Worm (Caenorhabditis elegans) whole organism, young adult: Measurements from ENCODE around the gene F10C5.3.

ENCODE experiments used
- B0261.1 ChIP-seq: sonication (generic microtip); optimal IDR thresholded peaks from 2 replicates; lab custom pipeline; 2016; ENCODE audit warnings: mild to moderate bottlenecking, missing genetic modification characterization, moderate library complexity, missing compliant biosample characterization
- C17E4.6 ChIP-seq: fragments of 200-800 bp; sonication (Bioruptor generic); IDR thresholded peaks from 2 replicates; pipeline ENCODE4 v1.3.6; 2022; ENCODE audit warnings: missing genetic modification reagents, missing genetic modification characterization, missing compliant biosample characterization
- D2030.7 ChIP-seq: fragments of 200-800 bp; sonication (Bioruptor generic); IDR thresholded peaks from 2 replicates; pipeline ENCODE4 v1.3.6; 2022; ENCODE audit warnings: missing genetic modification reagents, missing genetic modification characterization, missing compliant biosample characterization
- F23B12.7 ChIP-seq: sonication (generic microtip); optimal IDR thresholded peaks from 2 replicates; lab custom pipeline; 2017; ENCODE audit warnings: missing genetic modification characterization, mild to moderate bottlenecking, missing compliant biosample characterization, antibody characterized with exemption, moderate library complexity; ENCODE audit not compliant: insufficient read depth
- F33H1.4 ChIP-seq: fragments of 200-800 bp; sonication (Bioruptor generic); IDR thresholded peaks from 2 replicates; pipeline ENCODE4 v1.3.6; 2022; ENCODE audit warnings: missing genetic modification reagents, missing genetic modification characterization, missing compliant biosample characterization
- F39B2.1 ChIP-seq: fragments of 200-800 bp; sonication (Bioruptor generic); IDR thresholded peaks from 2 replicates; pipeline ENCODE4 v1.3.6; 2022; ENCODE audit warnings: missing genetic modification reagents, missing genetic modification characterization, missing compliant biosample characterization
- F49E8.2 ChIP-seq: sonication (generic microtip); optimal IDR thresholded peaks from 3 replicates; lab custom pipeline; 2017; ENCODE audit warnings: missing genetic modification characterization, mild to moderate bottlenecking, missing compliant biosample characterization, antibody characterized with exemption, moderate library complexity; ENCODE audit not compliant: insufficient read depth
- Y53G8AR.9 ChIP-seq: fragments of 200-800 bp; sonication (Bioruptor generic); conservative IDR thresholded peaks from 2 replicates; pipeline ENCODE4 v1.3.6; 2022; ENCODE audit warnings: missing genetic modification reagents, missing genetic modification characterization, missing compliant biosample characterization
- ZK185.1 ChIP-seq: sonication (generic microtip); optimal IDR thresholded peaks from 2 replicates; lab custom pipeline; 2016; ENCODE audit warnings: mild to moderate bottlenecking, missing genetic modification characterization, missing compliant biosample characterization; ENCODE audit not compliant: poor library complexity, severe bottlenecking
- atf-7 ChIP-seq: sonication (generic microtip); optimal IDR thresholded peaks from 2 replicates; lab custom pipeline; 2017; ENCODE audit warnings: mild to moderate bottlenecking, missing genetic modification characterization, missing compliant biosample characterization
- attf-3 ChIP-seq: fragments of 200-800 bp; sonication (Bioruptor generic); conservative IDR thresholded peaks from 2 replicates; pipeline ENCODE4 v1.3.6; 2022; ENCODE audit warnings: missing genetic modification reagents, missing genetic modification characterization, missing compliant biosample characterization
- bed-2 ChIP-seq: fragments of 200-800 bp; sonication (Bioruptor generic); IDR thresholded peaks from 2 replicates; pipeline ENCODE4 v1.3.6; 2022; ENCODE audit warnings: missing genetic modification reagents, missing genetic modification characterization, missing compliant biosample characterization
- ceh-27 ChIP-seq: fragments of 200-800 bp; sonication (Bioruptor generic); optimal IDR thresholded peaks from 2 replicates; lab custom pipeline; 2018; ENCODE audit warnings: mild to moderate bottlenecking, missing genetic modification characterization, moderate library complexity, missing compliant biosample characterization
- ceh-91 ChIP-seq: fragments of 200-800 bp; sonication (Bioruptor generic); IDR thresholded peaks from 2 replicates; pipeline ENCODE4 v1.3.6; 2022; ENCODE audit warnings: missing genetic modification reagents, missing genetic modification characterization, missing compliant biosample characterization
- die-1 ChIP-seq: sonication (generic microtip); optimal IDR thresholded peaks from 2 replicates; lab custom pipeline; 2016; ENCODE audit warnings: missing genotype, mild to moderate bottlenecking, missing genetic modification characterization, missing compliant biosample characterization
- dox-1 ChIP-seq: fragments of 200-800 bp; sonication (Bioruptor generic); IDR thresholded peaks from 2 replicates; pipeline ENCODE4 v1.3.6; 2022; ENCODE audit warnings: missing genetic modification reagents, missing genetic modification characterization, missing compliant biosample characterization
- dpff-1 ChIP-seq: sonication (generic microtip); optimal IDR thresholded peaks from 2 replicates; lab custom pipeline; 2017; ENCODE audit warnings: mild to moderate bottlenecking, missing genetic modification characterization, missing compliant biosample characterization
- dpl-1 ChIP-seq: fragments of 150-350 bp; optimal IDR thresholded peaks from 2 replicates; lab custom pipeline; 2014; ENCODE audit warnings: missing biosample characterization, missing genetic modification reagents, missing genetic modification characterization
- efl-1 ChIP-seq: fragments of 150-350 bp; optimal IDR thresholded peaks from 2 replicates; lab custom pipeline; 2014; ENCODE audit warnings: missing biosample characterization, missing genetic modification reagents, missing genetic modification characterization
- ekl-4 ChIP-seq: fragments of 200-800 bp; sonication (Bioruptor generic); IDR thresholded peaks from 2 replicates; pipeline ENCODE4 v1.3.6; 2022; ENCODE audit warnings: missing genetic modification reagents, missing genetic modification characterization, missing compliant biosample characterization
- fkh-3 ChIP-seq: sonication (generic microtip); optimal IDR thresholded peaks from 2 replicates; lab custom pipeline; 2016; ENCODE audit warnings: mild to moderate bottlenecking, missing genetic modification characterization, missing compliant biosample characterization
- him-1 ChIP-seq: sonication (generic microtip); optimal IDR thresholded peaks from 2 replicates; lab custom pipeline; 2016; ENCODE audit warnings: missing genotype, missing genetic modification reagents, missing genetic modification characterization, missing compliant biosample characterization
- hmg-1.2 ChIP-seq: fragments of 200-800 bp; sonication (Bioruptor generic); IDR thresholded peaks from 2 replicates; pipeline ENCODE4 v1.3.6; 2022; ENCODE audit warnings: missing genetic modification reagents, missing genetic modification characterization, missing compliant biosample characterization
- lin-35 ChIP-seq, 3 experiments: fragments of 150-350 bp in 2 of 3; sonication (generic microtip) in 1 of 3; optimal IDR thresholded peaks; 2 replicates each; lab custom pipeline; 2014 to 2018; ENCODE audit warnings: missing biosample characterization in 3 of 3, missing genetic modification characterization in 3 of 3, missing genetic modification reagents in 3 of 3
- lin-40 ChIP-seq: sonication (generic microtip); optimal IDR thresholded peaks from 2 replicates; lab custom pipeline; 2016; ENCODE audit warnings: missing genetic modification characterization, mild to moderate bottlenecking, missing compliant biosample characterization, missing genotype, missing genetic modification reagents
- lin-54 ChIP-seq: fragments of 200-800 bp; sonication (Bioruptor generic); optimal IDR thresholded peaks from 2 replicates; lab custom pipeline; 2018; ENCODE audit warnings: mild to moderate bottlenecking, missing genetic modification characterization, missing compliant biosample characterization
- lsl-1 ChIP-seq: fragments of 200-800 bp; sonication (Bioruptor generic); optimal IDR thresholded peaks from 2 replicates; lab custom pipeline; 2018; ENCODE audit warnings: mild to moderate bottlenecking, missing genetic modification characterization, moderate library complexity, missing compliant biosample characterization
- lsy-27 ChIP-seq: sonication (generic microtip); optimal IDR thresholded peaks from 2 replicates; lab custom pipeline; 2017; ENCODE audit warnings: missing genetic modification characterization, mild to moderate bottlenecking, missing compliant biosample characterization, antibody characterized with exemption, missing genotype, borderline replicate concordance; ENCODE audit not compliant: insufficient read depth
- madf-6 ChIP-seq: fragments of 200-800 bp; sonication (Bioruptor generic); IDR thresholded peaks from 2 replicates; pipeline ENCODE4 v1.3.6; 2022; ENCODE audit warnings: missing genetic modification reagents, missing genetic modification characterization, missing compliant biosample characterization
- madf-8 ChIP-seq: fragments of 200-800 bp; sonication (Bioruptor generic); conservative IDR thresholded peaks from 2 replicates; pipeline ENCODE4 v1.3.6; 2022; ENCODE audit warnings: missing genetic modification reagents, missing genetic modification characterization, missing compliant biosample characterization
- mel-28 ChIP-seq: sonication (generic microtip); optimal IDR thresholded peaks from 2 replicates; lab custom pipeline; 2016; ENCODE audit warnings: borderline replicate concordance, mild to moderate bottlenecking, missing genetic modification characterization, missing compliant biosample characterization
- nfya-1 ChIP-seq: sonication (generic microtip); optimal IDR thresholded peaks from 2 replicates; lab custom pipeline; 2017; ENCODE audit warnings: antibody characterized with exemption, missing compliant biosample characterization, missing genetic modification characterization, borderline replicate concordance; ENCODE audit not compliant: insufficient read depth
- nfyb-1 ChIP-seq: fragments of 200-800 bp; sonication (Bioruptor generic); IDR thresholded peaks from 2 replicates; pipeline ENCODE4 v1.3.6; 2022; ENCODE audit warnings: missing genetic modification reagents, missing genetic modification characterization, missing compliant biosample characterization
- pbrm-1 ChIP-seq: fragments of 200-800 bp; sonication (Bioruptor generic); IDR thresholded peaks from 2 replicates; pipeline ENCODE4 v1.3.6; 2022; ENCODE audit warnings: missing genetic modification reagents, missing genetic modification characterization, missing compliant biosample characterization
- rec-8 ChIP-seq, 2 experiments: sonication (generic microtip); optimal IDR thresholded peaks; 2 replicates each; lab custom pipeline; 2016; ENCODE audit warnings: mild to moderate bottlenecking in 2 of 2, missing genetic modification characterization in 2 of 2, missing genetic modification reagents in 2 of 2, missing genotype in 2 of 2, missing biosample characterization in 1 of 2, missing compliant biosample characterization in 1 of 2, moderate library complexity in 1 of 2
- somi-1 ChIP-seq: fragments of 200-800 bp; sonication (Bioruptor generic); optimal IDR thresholded peaks from 2 replicates; lab custom pipeline; 2018; ENCODE audit warnings: mild to moderate bottlenecking, missing genetic modification characterization, missing compliant biosample characterization
- tlf-1 ChIP-seq: fragments of 200-800 bp; sonication (Bioruptor generic); optimal IDR thresholded peaks from 2 replicates; lab custom pipeline; 2018; ENCODE audit warnings: mild to moderate bottlenecking, missing genetic modification characterization, missing compliant biosample characterization
- unc-130 ChIP-seq: sonication (generic microtip); optimal IDR thresholded peaks from 2 replicates; lab custom pipeline; 2016; ENCODE audit warnings: missing genetic modification reagents, missing genetic modification characterization, missing compliant biosample characterization
- xnd-1 ChIP-seq: sonication (generic microtip); optimal IDR thresholded peaks from 2 replicates; lab custom pipeline; 2016; ENCODE audit warnings: missing genotype, missing genetic modification reagents, missing genetic modification characterization, missing compliant biosample characterization
- zfh-2 ChIP-seq: fragments of 200-800 bp; sonication (Bioruptor generic); conservative IDR thresholded peaks from 2 replicates; pipeline ENCODE4 v1.3.6; 2022; ENCODE audit warnings: missing genetic modification reagents, missing genetic modification characterization, missing compliant biosample characterization

The F10C5.3 gene

ce11 chrIII:446860-447259 is 36.8 kb upstream of the F10C5.3 start:
- TF ChIP-seq F39B2.1 (no peak), D2030.7 (no peak), nfyb-1 (GFP tag; lab: Robert Waterston, UW) (no peak)

DNA sequence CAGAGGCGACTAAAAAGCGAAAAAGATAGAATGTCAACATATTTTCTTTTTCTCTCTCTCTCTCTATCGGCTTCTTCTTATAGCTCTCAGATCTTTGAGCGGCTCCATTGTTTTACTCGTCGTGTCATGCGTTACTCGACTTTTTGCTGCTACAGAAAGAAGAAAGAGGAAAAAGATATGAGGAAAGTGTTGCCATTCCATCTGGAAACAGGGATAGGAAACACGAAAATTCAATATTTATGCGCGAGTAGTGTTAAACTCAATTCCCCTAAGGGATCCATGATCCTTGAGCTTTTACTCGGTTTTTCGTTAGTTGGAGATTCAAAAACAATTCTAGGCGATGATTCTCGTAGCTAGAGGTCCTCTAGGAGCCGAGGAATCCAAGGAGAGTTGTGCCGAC is 27.9 kb upstream of the F10C5.3 start:
- TF ChIP-seq B0261.1 (tag; lab: Kevin White, UChicago) (no peak), C17E4.6 (GFP tag; lab: Robert Waterston, UW) (no peak), lsy-27 (tag; lab: Kevin White, UChicago) (no peak), ceh-91 (GFP tag; lab: Robert Waterston, UW) (no peak)

DNA sequence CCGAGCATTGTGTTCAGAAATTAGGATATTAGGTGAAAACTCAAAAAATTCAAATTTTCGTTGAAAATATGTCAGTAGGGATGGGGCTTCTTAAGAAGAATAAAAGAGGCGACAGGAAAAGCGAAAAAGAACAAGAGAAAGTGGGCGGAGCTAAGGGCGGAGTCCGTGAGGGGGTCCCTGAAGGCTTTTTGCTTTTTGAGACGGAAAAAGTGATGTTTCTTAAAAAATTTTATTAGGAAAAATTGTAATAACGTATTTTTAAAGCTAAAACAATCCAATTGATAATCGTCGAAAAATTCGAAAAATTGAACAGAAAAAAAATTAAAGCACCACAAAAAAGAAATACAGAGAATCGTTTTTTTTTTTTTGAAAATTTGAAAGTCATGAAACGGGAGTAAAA is 20.0 kb upstream of the F10C5.3 start, which contains the start of gene Y55B1BR.6:
Gene Y55B1BR.6, minus strand, starts transcription at position 101 of the 400 bp plus-strand sequence.
- TF ChIP-seq rec-8 (tag; optimal IDR thresholded peaks at IDR 0.05; lab: Kevin White, UChicago) (no peak), him-1 (tag; lab: Kevin White, UChicago) (no peak), hmg-1.2 (GFP tag; lab: Robert Waterston, UW) (no peak), lin-35 (GFP tag; optimal IDR thresholded peaks at IDR 0.05; lab: Kevin White, UChicago) (no peak), unc-130 (GFP tag; lab: Kevin White, UChicago) (no peak), tlf-1 (GFP tag; lab: Kevin White, UChicago) (no peak), ekl-4 (no peak), Y53G8AR.9 (GFP tag; lab: Robert Waterston, UW) (no peak), somi-1 (GFP tag; lab: Kevin White, UChicago) (no peak), mel-28 (tag; lab: Kevin White, UChicago) (no peak)

- TF ChIP-seq fkh-3 (no peak), F23B12.7 (tag; lab: Kevin White, UChicago) (peak; percentile 16), pbrm-1 (GFP tag; lab: Robert Waterston, UW) (no peak), dpl-1 (GFP tag; lab: Kevin White, UChicago) (peak; percentile 38), D2030.7 (peak; percentile 65; the same call in 1 of the 2 replicates), ZK185.1 (tag; lab: Kevin White, UChicago) (no peak), hmg-1.2 (GFP tag; lab: Robert Waterston, UW) (no peak), madf-6 (GFP tag; lab: Robert Waterston, UW) (peak; percentile 71), xnd-1 (peak; percentile 13), ekl-4 (no peak), efl-1 (GFP tag; lab: Kevin White, UChicago) (peak; percentile 77), ceh-91 (GFP tag; lab: Robert Waterston, UW) (no peak), dox-1 (GFP tag; lab: Robert Waterston, UW) (no peak), F33H1.4 (GFP tag; lab: Robert Waterston, UW) (peak; percentile 83), dpff-1 (tag; lab: Kevin White, UChicago) (no peak), atf-7 (tag; lab: Kevin White, UChicago) (no peak), die-1 (tag; lab: Kevin White, UChicago) (no peak), lin-54 (GFP tag; lab: Kevin White, UChicago) (peak; percentile 54), attf-3 (GFP tag; lab: Robert Waterston, UW) (peak; percentile 83), nfya-1 (tag; lab: Kevin White, UChicago) (no peak), ceh-27 (GFP tag; lab: Kevin White, UChicago) (no peak), rec-8 (tag; optimal IDR thresholded peaks at IDR 0.05; lab: Kevin White, UChicago) (no peak), bed-2 (GFP tag; lab: Robert Waterston, UW) (no peak), lsl-1 (GFP tag; lab: Kevin White, UChicago) (peak; percentile 40), F49E8.2 (tag; lab: Kevin White, UChicago) (peak; percentile 27), madf-8 (GFP tag; lab: Robert Waterston, UW) (peak; percentile 6; the same call in 1 of the 2 replicates), somi-1 (GFP tag; lab: Kevin White, UChicago) (no peak), zfh-2 (GFP tag; lab: Robert Waterston, UW) (no peak), lin-40 (tag; lab: Kevin White, UChicago) (no peak)
These were observed 11.8 kb upstream of the F10C5.3 start, which contains the start of the genes magu-1 and nemp-1 for ce11 chrIII:471644-472401. Gene magu-1, minus strand, starts transcription at chrIII:471702. Gene nemp-1, plus strand, starts transcription at chrIII:472317.
